Worm (Caenorhabditis elegans): ENCODE results near the gene F10D2.8.

F10D2.8 gene

ce11 chrV:7150570-7150969 is at the start of gene F10D2.8:
F10D2.8 (minus strand) TSS chrV:7150714.
- TF ChIP-seq dao-5 (tag; optimal IDR thresholded peaks at IDR 0.05): no peak

- TF ChIP-seq W03F9.2 (tag; optimal IDR thresholded peaks at IDR 0.05): no peak
- no peak for TF ChIP-seq him-1 (tag; optimal IDR thresholded peaks at IDR 0.05)
- TF ChIP-seq dao-5 (tag; optimal IDR thresholded peaks at IDR 0.05): no peak
These were observed 49.4 kb upstream of the F10D2.8 start, which contains the start of gene F09G2.1 for ce11 chrV:7199932-7200331. F09G2.1 (plus strand) TSS chrV:7200232.

- TF ChIP-seq W03F9.2 (tag; optimal IDR thresholded peaks at IDR 0.05) (no peak), him-1 (tag; optimal IDR thresholded peaks at IDR 0.05) (no peak), dao-5 (tag; optimal IDR thresholded peaks at IDR 0.05) (no peak)
These were observed 48.6 kb upstream of the F10D2.8 start for ce11 chrV:7199077-7199476.

- TF ChIP-seq dao-5 (tag; optimal IDR thresholded peaks at IDR 0.05) (no peak), him-1 (tag; optimal IDR thresholded peaks at IDR 0.05) (no peak)
These were observed 47.9 kb upstream of the F10D2.8 start for ce11 chrV:7198403-7198802.

DNA sequence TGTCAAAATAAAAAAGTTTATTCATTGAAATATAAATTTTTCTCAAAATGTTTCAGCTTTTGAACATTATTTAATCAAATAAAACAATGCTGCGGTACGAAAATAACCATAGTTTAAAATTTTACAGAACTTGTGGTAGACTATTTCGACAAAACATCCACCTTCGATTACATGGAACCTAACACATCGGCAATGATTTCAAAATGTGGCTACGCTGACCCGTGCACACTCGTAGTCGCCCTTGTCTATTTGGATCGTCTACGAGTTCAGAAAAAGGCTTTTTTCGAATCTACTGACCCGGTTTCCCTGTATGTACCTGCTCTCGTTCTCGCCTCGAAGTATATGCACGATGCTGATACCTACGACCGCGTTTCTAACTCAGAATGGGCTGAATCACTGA is 46.5 kb upstream of the F10D2.8 start:
- no peak for TF ChIP-seq W03F9.2 (tag; optimal IDR thresholded peaks at IDR 0.05)
- TF ChIP-seq dao-5 (tag; optimal IDR thresholded peaks at IDR 0.05): no peak
- no peak for TF ChIP-seq him-1 (tag; optimal IDR thresholded peaks at IDR 0.05)

DNA sequence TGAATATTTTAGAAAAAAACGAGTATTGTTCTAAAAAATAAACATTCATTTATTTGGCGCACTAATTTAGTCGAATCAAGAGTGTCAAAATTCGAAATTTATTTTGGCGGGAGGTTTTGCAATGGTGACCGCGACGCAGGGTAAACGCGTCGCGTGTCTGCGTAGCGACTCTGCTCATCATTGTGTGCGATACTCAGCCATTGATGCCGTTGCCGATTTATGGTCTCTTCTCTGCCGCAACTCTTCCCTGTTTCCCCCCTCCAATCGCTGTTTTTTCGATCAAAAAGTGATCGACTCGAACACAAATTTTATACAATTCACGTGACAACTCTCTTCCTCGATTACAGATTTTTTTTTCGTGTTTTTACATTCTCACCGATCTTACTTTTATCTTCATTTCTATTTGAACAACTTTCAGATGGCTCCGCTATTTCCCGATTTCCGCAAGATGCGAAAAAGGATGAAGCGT is 46.0 kb upstream of the F10D2.8 start, which contains the start of gene F09G2.2:
TSS of gene F09G2.2 (plus strand) at position 419 of the 469 bp plus-strand sequence.
- TF ChIP-seq dao-5 (tag; optimal IDR thresholded peaks at IDR 0.05) (no peak), him-1 (tag; optimal IDR thresholded peaks at IDR 0.05) (peak; percentile 52), W03F9.2 (tag; optimal IDR thresholded peaks at IDR 0.05) (peak; percentile 93)

ce11 chrV:7196037-7196436 is 45.5 kb upstream of the F10D2.8 start, which contains the start of gene attf-2:
attf-2 (minus strand) TSS chrV:7196137.
- TF ChIP-seq W03F9.2 (tag; optimal IDR thresholded peaks at IDR 0.05): no peak
- TF ChIP-seq dao-5 (tag; optimal IDR thresholded peaks at IDR 0.05): no peak
- no peak for TF ChIP-seq him-1 (tag; optimal IDR thresholded peaks at IDR 0.05)

- TF ChIP-seq dao-5 (tag; optimal IDR thresholded peaks at IDR 0.05) (no peak), W03F9.2 (tag; optimal IDR thresholded peaks at IDR 0.05) (no peak), him-1 (tag; optimal IDR thresholded peaks at IDR 0.05) (no peak)
These were observed 44.3 kb upstream of the F10D2.8 start for ce11 chrV:7194818-7195217.

DNA sequence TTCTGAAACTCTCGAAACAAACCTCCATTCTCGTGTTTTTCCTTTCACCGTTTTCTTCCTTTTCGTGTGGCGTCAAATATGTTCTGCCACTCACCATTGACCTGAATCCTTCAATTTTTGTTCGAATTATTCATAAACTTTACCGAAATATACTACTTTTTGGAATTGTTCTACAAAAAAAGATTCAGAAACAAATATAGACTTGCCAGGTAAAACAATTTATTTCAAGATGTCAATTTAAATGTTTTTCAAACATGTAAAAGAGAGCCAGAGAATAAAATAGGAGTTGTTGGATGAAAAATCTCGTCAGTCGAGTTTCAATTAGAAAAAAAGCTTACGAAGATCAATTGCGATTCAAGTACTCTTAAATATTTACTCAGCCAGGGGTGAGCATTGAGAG is 43.0 kb upstream of the F10D2.8 start, which contains the start of gene F09G2.8:
TSS of gene F09G2.8 (minus strand) at position 101 of the 400 bp plus-strand sequence.
- TF ChIP-seq him-1 (tag; optimal IDR thresholded peaks at IDR 0.05): no peak
- TF ChIP-seq W03F9.2 (tag; optimal IDR thresholded peaks at IDR 0.05): no peak
- no peak for TF ChIP-seq dao-5 (tag; optimal IDR thresholded peaks at IDR 0.05)

DNA sequence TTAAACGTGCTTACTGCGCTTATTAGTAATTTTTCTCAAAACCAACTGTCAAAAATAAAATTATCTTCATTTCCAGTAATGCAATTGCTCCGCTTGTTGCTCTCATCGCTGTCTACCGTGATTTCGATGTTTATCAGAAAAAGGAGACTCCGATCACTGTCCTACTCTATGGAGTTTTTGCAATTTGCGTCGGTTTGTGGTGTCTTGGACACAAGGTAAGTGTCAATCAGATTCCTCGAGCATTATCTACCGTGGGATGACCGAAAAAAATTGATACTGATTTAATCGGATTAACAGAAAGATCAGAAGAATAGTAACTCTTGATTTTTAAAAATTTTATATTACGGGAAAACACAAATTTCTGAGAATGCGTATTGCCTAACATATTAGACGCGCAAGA is 36.8 kb upstream of the F10D2.8 start:
- TF ChIP-seq dao-5 (tag; optimal IDR thresholded peaks at IDR 0.05) (no peak), W03F9.2 (tag; optimal IDR thresholded peaks at IDR 0.05) (no peak)

DNA sequence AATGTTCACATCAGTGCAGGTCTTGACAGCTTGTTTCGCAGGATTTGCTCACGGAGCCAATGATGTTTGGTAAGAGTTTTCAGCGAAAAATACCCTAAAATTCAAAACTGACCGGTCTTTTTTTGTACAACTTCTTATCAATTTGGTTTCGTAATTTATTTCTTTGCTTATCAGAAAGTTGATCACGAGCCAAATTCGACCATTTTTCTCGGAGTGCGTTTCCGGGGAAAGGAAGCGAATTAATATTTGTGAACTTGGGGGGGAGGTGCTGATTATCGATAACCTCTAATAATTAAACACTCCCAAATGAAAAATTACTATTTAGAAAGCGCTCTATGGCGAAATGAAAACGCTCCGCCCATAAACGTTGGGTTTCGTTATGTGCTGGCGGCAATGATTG is 36.1 kb upstream of the F10D2.8 start:
- no peak for TF ChIP-seq W03F9.2 (tag; optimal IDR thresholded peaks at IDR 0.05)
- TF ChIP-seq dao-5 (tag; optimal IDR thresholded peaks at IDR 0.05): no peak
- TF ChIP-seq him-1 (tag; optimal IDR thresholded peaks at IDR 0.05): no peak

DNA sequence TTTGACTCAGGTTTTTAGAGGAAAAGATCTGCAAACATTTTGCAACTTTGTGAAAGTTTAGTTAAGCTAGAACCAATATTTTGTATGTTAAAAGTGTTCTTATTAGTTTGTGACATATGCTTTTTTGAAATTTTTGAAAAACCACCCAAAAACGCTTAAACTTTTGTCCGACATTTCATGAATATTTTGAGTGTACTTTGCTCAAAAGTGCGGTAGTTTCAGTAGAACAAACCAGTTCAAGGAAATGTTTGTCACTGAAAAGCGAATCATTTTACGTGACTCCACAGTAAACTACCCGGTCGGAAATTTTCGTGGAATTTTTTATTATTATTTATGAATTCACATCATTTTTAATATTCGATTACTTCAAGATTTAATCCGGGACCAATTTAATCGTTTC is 34.0 kb upstream of the F10D2.8 start, which contains the start of gene pitr-5:
TSS of gene pitr-5 (plus strand) at position 301 of the 400 bp plus-strand sequence.
- TF ChIP-seq W03F9.2 (tag; optimal IDR thresholded peaks at IDR 0.05): no peak
- TF ChIP-seq dao-5 (tag; optimal IDR thresholded peaks at IDR 0.05): no peak
- TF ChIP-seq him-1 (tag; optimal IDR thresholded peaks at IDR 0.05): no peak

- TF ChIP-seq W03F9.2 (tag; optimal IDR thresholded peaks at IDR 0.05): no peak
- no peak for TF ChIP-seq dao-5 (tag; optimal IDR thresholded peaks at IDR 0.05)
- no peak for TF ChIP-seq him-1 (tag; optimal IDR thresholded peaks at IDR 0.05)
These were observed 28.3 kb upstream of the F10D2.8 start, which contains the start of gene cpsf-2 for ce11 chrV:7178843-7179242. cpsf-2 (plus strand) TSS chrV:7179172.

DNA sequence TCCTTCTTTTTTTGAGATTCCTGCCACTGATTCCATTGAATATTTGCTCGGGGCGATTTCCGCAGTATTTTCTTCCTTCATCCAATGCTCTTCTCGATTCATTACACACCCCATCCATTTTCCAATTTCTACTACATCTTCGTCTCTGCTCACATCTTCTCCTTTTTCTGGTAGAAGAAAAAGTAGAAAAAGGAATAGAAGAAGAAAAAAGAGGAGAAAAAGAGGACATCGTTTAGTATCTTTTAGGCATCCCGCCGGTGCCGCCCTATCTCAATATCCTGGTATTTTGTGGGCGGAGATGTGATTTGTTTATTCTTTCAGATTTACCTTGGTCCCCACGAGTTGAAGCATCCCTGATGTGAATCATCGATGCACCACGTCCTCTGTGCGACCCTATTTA is 24.7 kb upstream of the F10D2.8 start, which contains the start of gene lgc-39:
TSS of gene lgc-39 (plus strand) at position 301 of the 400 bp plus-strand sequence.
- TF ChIP-seq W03F9.2 (tag; optimal IDR thresholded peaks at IDR 0.05) (no peak), him-1 (tag; optimal IDR thresholded peaks at IDR 0.05) (no peak), dao-5 (tag; optimal IDR thresholded peaks at IDR 0.05) (no peak)

ce11 chrV:7166709-7167108 is 16.2 kb upstream of the F10D2.8 start, which contains the start of gene ugt-36:
ugt-36 (plus strand) TSS chrV:7167009.
- no peak for TF ChIP-seq dao-5 (tag; optimal IDR thresholded peaks at IDR 0.05)
- TF ChIP-seq W03F9.2 (tag; optimal IDR thresholded peaks at IDR 0.05): no peak
- no peak for TF ChIP-seq him-1 (tag; optimal IDR thresholded peaks at IDR 0.05)

Measured in whole organism, L4/young adult.